Fruit fly (Drosophila melanogaster): ENCODE measurements around the gene CG7131.

CG7131 gene

dm6 chr3R:18274328-18275098 lies 14.1 kb downstream of the CG7131 start, which contains the start of the genes Vps39 and eIF1A (continued):
- TF ChIP-seq eve (GFP tag; optimal IDR thresholded peaks at IDR 0.05) = no peak
- peak; percentile 46 for TF ChIP-seq CG10267 (tag; optimal IDR thresholded peaks at IDR 0.05)
- no peak for TF ChIP-seq CG2875 (GFP tag; optimal IDR thresholded peaks at IDR 0.05)
- no peak for TF ChIP-seq CG7271 (tag; optimal IDR thresholded peaks at IDR 0.05)
- TF ChIP-seq D19A (tag; optimal IDR thresholded peaks at IDR 0.05) = no peak
- no peak for TF ChIP-seq Drgx (GFP tag; IDR thresholded peaks at IDR 0.05)
- TF ChIP-seq crp (GFP tag; optimal IDR thresholded peaks at IDR 0.05) = peak in 1 of 2 experiments; percentile 69
- no peak for TF ChIP-seq Oaz (GFP tag; IDR thresholded peaks at IDR 0.05)
- peak; percentile 20 for TF ChIP-seq Atf3 (GFP tag; optimal IDR thresholded peaks at IDR 0.05)
- peak; percentile 95 for TF ChIP-seq Sry-δ (GFP tag; optimal IDR thresholded peaks at IDR 0.05)
- no peak for TF ChIP-seq Elba2 (GFP tag; optimal IDR thresholded peaks at IDR 0.05)
- TF ChIP-seq zen2 (GFP tag; IDR thresholded peaks at IDR 0.05; ENCODE audit: partially characterized antibody) = peak; percentile 71; the same call in 1 of the 3 replicates
- peak in 1 of 2 experiments; percentile 33 for TF ChIP-seq Hr51 (GFP tag; optimal IDR thresholded peaks at IDR 0.05)
- peak; percentile 33 to 43 for TF ChIP-seq dpn (GFP tag; optimal IDR thresholded peaks at IDR 0.05)
- TF ChIP-seq CG9215 (GFP tag; IDR thresholded peaks at IDR 0.05) = peak; percentile 48
- TF ChIP-seq CG4617 (GFP tag; optimal IDR thresholded peaks at IDR 0.05; ENCODE audit: borderline replicate concordance) = peak; percentile 65
- 0 out of 2 replicates have a peak, but pooled peaks have one; percentile 35 for TF ChIP-seq CG32532 (GFP tag; IDR thresholded peaks at IDR 0.05)
- no peak for TF ChIP-seq da (GFP tag; optimal IDR thresholded peaks at IDR 0.05)
- TF ChIP-seq CG11456 (GFP tag; IDR thresholded peaks at IDR 0.05) = peak; percentile 35; the same call in 1 of the 3 replicates
- no peak for TF ChIP-seq emc (GFP tag; optimal IDR thresholded peaks at IDR 0.05)
- TF ChIP-seq Vsx1 (GFP tag; optimal IDR thresholded peaks at IDR 0.05) = no peak
- no peak for TF ChIP-seq CG11560 (tag; IDR thresholded peaks at IDR 0.05)
- TF ChIP-seq CG1602 (GFP tag; optimal IDR thresholded peaks at IDR 0.05) = no peak
- peak; percentile 49 for TF ChIP-seq phol (tag; optimal IDR thresholded peaks at IDR 0.05)
- peak; percentile 86 for TF ChIP-seq CG2129 (GFP tag; IDR thresholded peaks at IDR 0.05; ENCODE audit: partially characterized antibody)
- no peak for TF ChIP-seq CG34422 (GFP tag; IDR thresholded peaks at IDR 0.05)
- TF ChIP-seq HmgZ (tag; optimal IDR thresholded peaks at IDR 0.05) = peak; percentile 59
- peak; percentile 53 for TF ChIP-seq CG3995 (GFP tag; optimal IDR thresholded peaks at IDR 0.05)
- TF ChIP-seq CG13123 (GFP tag; optimal IDR thresholded peaks at IDR 0.05) = peak; percentile 44
- peak; percentile 13 for TF ChIP-seq CG18476 (GFP tag; optimal IDR thresholded peaks at IDR 0.05)
- TF ChIP-seq sd (tag; optimal IDR thresholded peaks at IDR 0.05) = no peak
- TF ChIP-seq dimm (GFP tag; IDR thresholded peaks at IDR 0.05) = no peak
- no peak for TF ChIP-seq Ssrp (tag; optimal IDR thresholded peaks at IDR 0.05)
- TF ChIP-seq CG3163 (GFP tag; optimal IDR thresholded peaks at IDR 0.05) = no peak
- no peak for TF ChIP-seq CG15073 (GFP tag; optimal IDR thresholded peaks at IDR 0.05)
- TF ChIP-seq p53 (GFP tag; optimal IDR thresholded peaks at IDR 0.05) = peak; percentile 28
- TF ChIP-seq CG17361 (GFP tag; IDR thresholded peaks at IDR 0.05) = peak; percentile 46; the same call in 1 of the 3 replicates
- TF ChIP-seq Deaf1 (tag; optimal IDR thresholded peaks at IDR 0.05) = peak; percentile 1
- no peak for TF ChIP-seq mirr (GFP tag; optimal IDR thresholded peaks at IDR 0.05)
- TF ChIP-seq ato (GFP tag; IDR thresholded peaks at IDR 0.05; ENCODE audit: partially characterized antibody) = no peak; the same call in none of the 2 replicates
- TF ChIP-seq Tbp (GFP tag; optimal IDR thresholded peaks at IDR 0.05) = no peak
- TF ChIP-seq prd (optimal IDR thresholded peaks at IDR 0.05) = no peak
- TF ChIP-seq prd (GFP tag; IDR thresholded peaks at IDR 0.05) = peak; percentile 26; the same call in 1 of the 3 replicates
- peak; percentile 80 for TF ChIP-seq CG2116 (GFP tag; optimal IDR thresholded peaks at IDR 0.05)
- TF ChIP-seq CG12659 (GFP tag; optimal IDR thresholded peaks at IDR 0.05) = peak; percentile 73
- TF ChIP-seq Lim3 (GFP tag; IDR thresholded peaks at IDR 0.05) = no peak
- TF ChIP-seq amos (GFP tag; IDR thresholded peaks at IDR 0.05; ENCODE audit: partially characterized antibody) = peak; percentile 82
- TF ChIP-seq CG31441 (GFP tag; IDR thresholded peaks at IDR 0.05) = 0 out of 2 replicates have a peak, but pooled peaks have one; percentile 30
- TF ChIP-seq CG9817 (tag; optimal IDR thresholded peaks at IDR 0.05) = peak; percentile 46

Measured in whole organism, embryonic.